Fruit fly (Drosophila melanogaster) whole organism, embryonic: ENCODE data around the gene CG6254.

ENCODE experiments used
- B-H2 ChIP-seq: fragments of 200-800 bp; sonication (Bioruptor generic); optimal IDR thresholded peaks from 2 replicates; lab custom pipeline; 2018; ENCODE audit warnings: missing biosample characterization, mild to moderate bottlenecking, missing genetic modification characterization
- BEAF-32 ChIP-seq: fragments of 200-800 bp; sonication (Bioruptor generic); optimal IDR thresholded peaks from 3 replicates; lab custom pipeline; 2017; ENCODE audit warnings: missing biosample characterization, missing genetic modification characterization, mild to moderate bottlenecking, moderate library complexity, missing genetic modification reagents
- CG11085 ChIP-seq: fragments of 200-800 bp; sonication (Bioruptor generic); IDR thresholded peaks from 2 replicates; pipeline ENCODE4 v1.3.6; 2022; ENCODE audit warnings: missing biosample characterization, missing genetic modification characterization
- CG11696 ChIP-seq: fragments of 200-800 bp; sonication (Bioruptor generic); IDR thresholded peaks from 2 replicates; pipeline ENCODE4 v1.3.6; 2022; ENCODE audit warnings: missing biosample characterization, missing genetic modification characterization
- CG12659 ChIP-seq: fragments of 200-800 bp; sonication (Bioruptor generic); optimal IDR thresholded peaks from 3 replicates; lab custom pipeline; 2017; ENCODE audit warnings: mild to moderate bottlenecking, missing biosample characterization, missing genetic modification reagents, missing genetic modification characterization
- CG12744 ChIP-seq: fragments of 200-800 bp; sonication (Bioruptor generic); optimal IDR thresholded peaks from 2 replicates; lab custom pipeline; 2016; ENCODE audit warnings: missing biosample characterization, missing genetic modification characterization
- CG12769 ChIP-seq: fragments of 200-800 bp; sonication (Bioruptor generic); optimal IDR thresholded peaks from 2 replicates; lab custom pipeline; 2019; ENCODE audit warnings: missing biosample characterization, mild to moderate bottlenecking, missing genetic modification characterization, moderate library complexity
- CG14014 ChIP-seq: fragments of 200-800 bp; sonication (Bioruptor generic); IDR thresholded peaks from 2 replicates; pipeline ENCODE4 v1.3.6; 2022; ENCODE audit warnings: missing biosample characterization, missing genetic modification characterization
- CG14860 ChIP-seq: fragments of 200-800 bp; sonication (Bioruptor generic); IDR thresholded peaks from 3 replicates; pipeline ENCODE4 v1.3.6; 2022; ENCODE audit warnings: missing biosample characterization, missing genetic modification characterization; ENCODE audit not compliant: partially characterized antibody
- CG14965 ChIP-seq: fragments of 200-800 bp; sonication (Bioruptor generic); optimal IDR thresholded peaks from 2 replicates; lab custom pipeline; 2016; ENCODE audit warnings: missing biosample characterization, missing genetic modification characterization, borderline replicate concordance
- CG16815 ChIP-seq: fragments of 200-800 bp; sonication (Bioruptor generic); optimal IDR thresholded peaks from 3 replicates; lab custom pipeline; 2017; ENCODE audit warnings: missing biosample characterization, mild to moderate bottlenecking, missing genetic modification characterization
- CG17829 ChIP-seq: fragments of 200-800 bp; optimal IDR thresholded peaks from 2 replicates; lab custom pipeline; 2019; ENCODE audit warnings: missing biosample characterization, mild to moderate bottlenecking, missing genetic modification characterization, moderate library complexity
- CG17912 ChIP-seq: fragments of 200-800 bp; sonication (Bioruptor generic); optimal IDR thresholded peaks from 2 replicates; lab custom pipeline; 2018; ENCODE audit warnings: missing biosample characterization, mild to moderate bottlenecking, missing genetic modification characterization
- CG18011 ChIP-seq: fragments of 200-800 bp; sonication (Bioruptor generic); optimal IDR thresholded peaks from 2 replicates; lab custom pipeline; 2017; ENCODE audit warnings: missing biosample characterization, missing genetic modification characterization, mild to moderate bottlenecking, moderate library complexity, missing genotype
- CG18262 ChIP-seq: fragments of 200-800 bp; optimal IDR thresholded peaks from 3 replicates; lab custom pipeline; 2019; ENCODE audit warnings: missing biosample characterization, mild to moderate bottlenecking, missing genetic modification characterization, moderate library complexity
- CG18619 ChIP-seq: fragments of 200-800 bp; sonication (Bioruptor generic); optimal IDR thresholded peaks from 3 replicates; lab custom pipeline; 2017; ENCODE audit warnings: missing biosample characterization, mild to moderate bottlenecking, missing genetic modification characterization
- CG4424 ChIP-seq: fragments of 200-800 bp; sonication (Bioruptor generic); optimal IDR thresholded peaks from 3 replicates; lab custom pipeline; 2016; ENCODE audit warnings: missing biosample characterization, missing genetic modification characterization
- CG6254 ChIP-seq: fragments of 200-800 bp; sonication (Bioruptor generic); optimal IDR thresholded peaks from 3 replicates; lab custom pipeline; 2017; ENCODE audit warnings: mild to moderate bottlenecking, missing biosample characterization, missing genetic modification reagents, missing genetic modification characterization
- CG6689 ChIP-seq: fragments of 200-800 bp; sonication (Bioruptor generic); IDR thresholded peaks from 2 replicates; pipeline ENCODE4 v1.3.6; 2022; ENCODE audit warnings: missing biosample characterization, missing genetic modification characterization
- CG7372 ChIP-seq: fragments of 200-800 bp; sonication (Bioruptor generic); IDR thresholded peaks from 2 replicates; pipeline ENCODE4 v1.3.6; 2022; ENCODE audit warnings: missing biosample characterization, missing genetic modification characterization
- CG8281 ChIP-seq: fragments of 200-800 bp; sonication (Bioruptor generic); optimal IDR thresholded peaks from 2 replicates; lab custom pipeline; 2018; ENCODE audit warnings: missing biosample characterization, mild to moderate bottlenecking, missing genetic modification characterization, moderate library complexity
- CG8388 ChIP-seq: fragments of 200-800 bp; sonication (Bioruptor generic); optimal IDR thresholded peaks from 2 replicates; lab custom pipeline; 2019; ENCODE audit warnings: missing biosample characterization, mild to moderate bottlenecking, missing genetic modification characterization, moderate library complexity
- CG8924 ChIP-seq: fragments of 200-800 bp; optimal IDR thresholded peaks from 3 replicates; lab custom pipeline; 2019; ENCODE audit warnings: missing biosample characterization, mild to moderate bottlenecking, missing genetic modification characterization, moderate library complexity
- CG8944 ChIP-seq: fragments of 200-800 bp; sonication (Bioruptor generic); optimal IDR thresholded peaks from 3 replicates; lab custom pipeline; 2016; ENCODE audit warnings: missing biosample characterization, missing genetic modification characterization
- CrebB ChIP-seq: fragments of 200-800 bp; sonication (Bioruptor generic); optimal IDR thresholded peaks from 3 replicates; lab custom pipeline; 2018; ENCODE audit warnings: missing biosample characterization, mild to moderate bottlenecking, missing genetic modification characterization
- D19B ChIP-seq: fragments of 200-800 bp; sonication (Bioruptor generic); optimal IDR thresholded peaks from 2 replicates; lab custom pipeline; 2017; ENCODE audit warnings: missing biosample characterization, mild to moderate bottlenecking, missing genetic modification characterization
- Dll ChIP-seq: fragments of 200-800 bp; sonication (Bioruptor generic); IDR thresholded peaks from 4 replicates; pipeline ENCODE4 v1.3.6; 2022; ENCODE audit warnings: missing biosample characterization, missing genetic modification characterization; ENCODE audit not compliant: partially characterized antibody
- Fer1 ChIP-seq: fragments of 200-800 bp; sonication (Bioruptor generic); optimal IDR thresholded peaks from 2 replicates; lab custom pipeline; 2017; ENCODE audit warnings: missing biosample characterization, mild to moderate bottlenecking, missing genetic modification characterization
- Gsc ChIP-seq: fragments of 200-800 bp; sonication (Bioruptor generic); IDR thresholded peaks from 2 replicates; pipeline ENCODE4 v1.3.6; 2022; ENCODE audit warnings: missing biosample characterization, missing genetic modification characterization
- Hmr ChIP-seq: fragments of 200-800 bp; sonication (Bioruptor generic); optimal IDR thresholded peaks from 3 replicates; lab custom pipeline; 2017; ENCODE audit warnings: mild to moderate bottlenecking, missing biosample characterization, missing genetic modification reagents, missing genetic modification characterization
- Sox102F ChIP-seq: fragments of 200-800 bp; sonication (Bioruptor generic); optimal IDR thresholded peaks from 2 replicates; lab custom pipeline; 2018; ENCODE audit warnings: missing biosample characterization, mild to moderate bottlenecking, missing genetic modification characterization, moderate library complexity
- Spps ChIP-seq: fragments of 200-800 bp; sonication (Bioruptor generic); optimal IDR thresholded peaks from 2 replicates; lab custom pipeline; 2018; ENCODE audit warnings: missing biosample characterization, mild to moderate bottlenecking, missing genetic modification characterization
- ase ChIP-seq: fragments of 200-800 bp; sonication (Bioruptor generic); IDR thresholded peaks from 3 replicates; pipeline ENCODE4 v1.3.6; 2022; ENCODE audit warnings: missing biosample characterization, missing genetic modification characterization
- ash1 ChIP-seq: fragments of 200-800 bp; sonication (Bioruptor generic); optimal IDR thresholded peaks from 2 replicates; lab custom pipeline; 2018; ENCODE audit warnings: missing biosample characterization, mild to moderate bottlenecking, missing genetic modification characterization
- chif ChIP-seq, 2 experiments: fragments of 200-800 bp; sonication (Bioruptor generic); optimal IDR thresholded peaks; 3 replicates each; lab custom pipeline; 2016; ENCODE audit warnings: missing biosample characterization in 2 of 2, missing genetic modification characterization in 2 of 2
- crol ChIP-seq: fragments of 200-800 bp; sonication (Bioruptor generic); IDR thresholded peaks from 2 replicates; pipeline ENCODE4 v1.3.6; 2022; ENCODE audit warnings: missing biosample characterization, missing genetic modification characterization
- ind ChIP-seq: fragments of 200-800 bp; sonication (Bioruptor generic); optimal IDR thresholded peaks from 3 replicates; lab custom pipeline; 2016; ENCODE audit warnings: missing biosample characterization, missing genetic modification characterization
- jigr1 ChIP-seq: fragments of 200-800 bp; sonication (Bioruptor generic); IDR thresholded peaks from 3 replicates; pipeline ENCODE4 v1.3.6; 2022; ENCODE audit warnings: missing biosample characterization, missing genetic modification characterization
- klu ChIP-seq: fragments of 200-800 bp; sonication (Bioruptor generic); IDR thresholded peaks from 2 replicates; pipeline ENCODE4 v1.3.6; 2022; ENCODE audit warnings: missing biosample characterization, missing genetic modification characterization
- lbe ChIP-seq: fragments of 200-800 bp; sonication (Bioruptor generic); optimal IDR thresholded peaks from 2 replicates; lab custom pipeline; 2016; ENCODE audit warnings: missing biosample characterization, mild to moderate bottlenecking, missing genetic modification characterization
- luna ChIP-seq: fragments of 200-800 bp; sonication (Bioruptor generic); optimal IDR thresholded peaks from 2 replicates; lab custom pipeline; 2016; ENCODE audit warnings: missing biosample characterization, missing genetic modification characterization
- mld ChIP-seq: fragments of 200-800 bp; sonication (Bioruptor generic); IDR thresholded peaks from 3 replicates; pipeline ENCODE4 v1.3.6; 2022; ENCODE audit warnings: missing biosample characterization, missing genetic modification characterization; ENCODE audit not compliant: partially characterized antibody
- nmo ChIP-seq: fragments of 200-800 bp; sonication (Bioruptor generic); optimal IDR thresholded peaks from 2 replicates; lab custom pipeline; 2018; ENCODE audit warnings: missing biosample characterization, mild to moderate bottlenecking, missing genetic modification characterization, moderate library complexity
- peb ChIP-seq: fragments of 200-800 bp; sonication (Bioruptor generic); IDR thresholded peaks from 2 replicates; pipeline ENCODE4 v1.3.6; 2022; ENCODE audit warnings: missing biosample characterization, missing genetic modification characterization
- sens ChIP-seq: fragments of 200-800 bp; sonication (Bioruptor generic); peaks from one replicate; lab custom pipeline; 2016; ENCODE audit warnings: missing biosample characterization, missing genetic modification characterization
- sob ChIP-seq: fragments of 200-800 bp; sonication (Bioruptor generic); IDR thresholded peaks from 2 replicates; pipeline ENCODE4 v1.3.6; 2022; ENCODE audit warnings: missing biosample characterization, missing genetic modification characterization
- sr ChIP-seq: fragments of 200-800 bp; sonication (Bioruptor generic); IDR thresholded peaks from 3 replicates; pipeline ENCODE4 v1.3.6; 2022; ENCODE audit warnings: missing biosample characterization, missing genetic modification characterization
- tio ChIP-seq: fragments of 200-800 bp; sonication (Bioruptor generic); optimal IDR thresholded peaks from 2 replicates; lab custom pipeline; 2017; ENCODE audit warnings: missing biosample characterization, missing genetic modification characterization, inconsistent platforms
- unpg ChIP-seq: fragments of 200-800 bp; sonication (Bioruptor generic); optimal IDR thresholded peaks from 3 replicates; lab custom pipeline; 2018; ENCODE audit warnings: missing biosample characterization, mild to moderate bottlenecking, missing genetic modification characterization, moderate library complexity
- zen2 ChIP-seq: fragments of 200-800 bp; sonication (Bioruptor generic); IDR thresholded peaks from 3 replicates; pipeline ENCODE4 v1.3.6; 2022; ENCODE audit warnings: missing biosample characterization, missing genetic modification characterization; ENCODE audit not compliant: partially characterized antibody

The CG6254 gene

dm6 chr3R:10168483-10169064 lies 7.4 kb upstream of the CG6254 start (continued):
- TF ChIP-seq B-H2 (GFP tag; lab: Kevin White, UChicago) (peak; percentile 25), CG8924 (tag; lab: Kevin White, UChicago) (peak; percentile 10), CG14860 (GFP tag; lab: Robert Waterston, UW) (no peak), Dll (GFP tag; lab: Robert Waterston, UW) (no peak), CG8388 (peak; percentile 26), CG7372 (GFP tag; lab: Robert Waterston, UW) (no peak), CG12744 (GFP tag; lab: Kevin White, UChicago) (peak; percentile 42), BEAF-32 (GFP tag; lab: Kevin White, UChicago) (no peak), mld (GFP tag; lab: Robert Waterston, UW) (no peak), CG11085 (peak; percentile 34; the same call in 1 of the 2 replicates), ash1 (no peak), nmo (peak; percentile 35), Sox102F (GFP tag; lab: Kevin White, UChicago) (peak; percentile 50), unpg (peak; percentile 66), tio (peak; percentile 44), jigr1 (GFP tag; lab: Robert Waterston, UW) (no peak), lbe (GFP tag; lab: Kevin White, UChicago) (peak; percentile 6), sob (GFP tag; lab: Robert Waterston, UW) (0 out of 2 replicates have a peak, but pooled peaks have one; percentile 35), sr (GFP tag; lab: Robert Waterston, UW) (no peak), CG18011 (GFP tag; lab: Kevin White, UChicago) (peak; percentile 14), CG14965 (GFP tag; lab: Kevin White, UChicago) (no peak), CrebB (tag; lab: Kevin White, UChicago) (peak; percentile 22), CG4424 (no peak), peb (no peak), Fer1 (GFP tag; lab: Kevin White, UChicago) (peak; percentile 8), crol (no peak), CG17912 (GFP tag; lab: Kevin White, UChicago) (no peak), zen2 (GFP tag; lab: Robert Waterston, UW) (no peak), luna (GFP tag; lab: Kevin White, UChicago) (peak; percentile 42), CG18619 (GFP tag; lab: Kevin White, UChicago) (peak; percentile 35), CG12769 (tag; lab: Kevin White, UChicago) (peak; percentile 63), Spps (tag; lab: Kevin White, UChicago) (no peak), D19B (GFP tag; lab: Kevin White, UChicago) (no peak), ind (GFP tag; lab: Kevin White, UChicago) (peak; percentile 23), ase (GFP tag; lab: Robert Waterston, UW) (no peak), CG6254 (peak; percentile 55), CG12659 (peak; percentile 33), CG16815 (GFP tag; lab: Kevin White, UChicago) (no peak), Gsc (no peak), Hmr (peak; percentile 61), CG11696 (GFP tag; lab: Robert Waterston, UW) (peak; percentile 71), CG17829 (tag; lab: Kevin White, UChicago) (no peak), CG6689 (peak; percentile 42; the same call in 1 of the 2 replicates), CG8944 (peak; percentile 29), klu (no peak), chif (GFP tag; optimal IDR thresholded peaks at IDR 0.05; lab: Kevin White, UChicago) (peak; percentile 17 to 26), sens (GFP tag; lab: Kevin White, UChicago) (peak; percentile 87), CG14014 (GFP tag; lab: Robert Waterston, UW) (peak; percentile 58), CG18262 (tag; lab: Kevin White, UChicago) (peak; percentile 1), CG8281 (peak; percentile 25)
